Worm (Caenorhabditis elegans) whole organism, mixed stage, embryonic: ENCODE data around the gene ins-17.

ENCODE experiments used
- cnd-1 ChIP-seq: fragments of 200-800 bp; sonication (Bioruptor generic); optimal IDR thresholded peaks from 2 replicates; lab custom pipeline; 2018; ENCODE audit warnings: mild to moderate bottlenecking, missing genetic modification characterization, missing compliant biosample characterization
- elt-3 ChIP-seq: fragments of 150-350 bp; optimal IDR thresholded peaks from 2 replicates; lab custom pipeline; 2014; ENCODE audit warnings: missing biosample characterization, missing genetic modification characterization
- flh-1 ChIP-seq: fragments of 200-800 bp; sonication (Bioruptor generic); optimal IDR thresholded peaks from 2 replicates; lab custom pipeline; 2018; ENCODE audit warnings: mild to moderate bottlenecking, missing genetic modification characterization, moderate library complexity, missing compliant biosample characterization
- lin-13 ChIP-seq: fragments of 150-350 bp; optimal IDR thresholded peaks from 2 replicates; lab custom pipeline; 2014; ENCODE audit warnings: missing biosample characterization, missing genetic modification characterization
- mab-5 ChIP-seq: fragments of 150-350 bp; optimal IDR thresholded peaks from 2 replicates; lab custom pipeline; 2014; ENCODE audit warnings: missing biosample characterization, missing genetic modification characterization
- nhr-12 ChIP-seq: fragments of 150-350 bp; optimal IDR thresholded peaks from 2 replicates; lab custom pipeline; 2014; ENCODE audit warnings: missing biosample characterization, missing genetic modification characterization
- nhr-76 ChIP-seq: sonication (generic microtip); optimal IDR thresholded peaks from 2 replicates; lab custom pipeline; 2017; ENCODE audit warnings: missing biosample characterization, missing genetic modification characterization
- pha-4 ChIP-seq: fragments of 150-350 bp; optimal IDR thresholded peaks from 2 replicates; lab custom pipeline; 2018; ENCODE audit warnings: missing biosample characterization, missing genetic modification reagents, missing genetic modification characterization
- snpc-4 ChIP-seq: fragments of 150-350 bp; optimal IDR thresholded peaks from 2 replicates; lab custom pipeline; 2014; ENCODE audit warnings: missing biosample characterization, missing genetic modification characterization
- unc-39 ChIP-seq: fragments of 150-350 bp; optimal IDR thresholded peaks from 2 replicates; lab custom pipeline; 2014; ENCODE audit warnings: missing biosample characterization, missing genetic modification characterization
- unc-62 ChIP-seq: fragments of 150-350 bp; optimal IDR thresholded peaks from 2 replicates; lab custom pipeline; 2014; ENCODE audit warnings: missing biosample characterization, missing genetic modification reagents, missing genetic modification characterization

- TF ChIP-seq flh-1 (GFP tag; lab: Kevin White, UChicago) (no peak), snpc-4 (tag; lab: Kevin White, UChicago) (no peak), unc-39 (tag; lab: Kevin White, UChicago) (no peak), nhr-12 (tag; lab: Kevin White, UChicago) (no peak), cnd-1 (tag; lab: Kevin White, UChicago) (no peak), pha-4 (tag; lab: Kevin White, UChicago) (no peak), unc-62 (no peak), nhr-76 (tag; lab: Kevin White, UChicago) (no peak), mab-5 (no peak), elt-3 (tag; lab: Kevin White, UChicago) (no peak), lin-13 (no peak)
Measured at ce11 chrIII:4476806-4477205, 566 bp downstream of the ins-17 start.
